Fruit fly (Drosophila melanogaster): ENCODE results near the gene Gr10a.

Gene Gr10a

dm6 chrX:11384023-11384444 lies 33.2 kb downstream of the Gr10a start (continued):
- TF ChIP-seq Usf (GFP tag; optimal IDR thresholded peaks at IDR 0.05): no peak
- peak; percentile 40 for TF ChIP-seq maf-S (GFP tag; optimal IDR thresholded peaks at IDR 0.05)
- TF ChIP-seq gsb-n (tag; optimal IDR thresholded peaks at IDR 0.05): no peak
- TF ChIP-seq disco-r (GFP tag; optimal IDR thresholded peaks at IDR 0.05): no peak
- no peak for TF ChIP-seq HmgD (GFP tag; optimal IDR thresholded peaks at IDR 0.05)
- no peak for TF ChIP-seq CG16813 (GFP tag; IDR thresholded peaks at IDR 0.05; ENCODE audit: partially characterized antibody)
- peak; percentile 51 for TF ChIP-seq CG12391 (tag; optimal IDR thresholded peaks at IDR 0.05)
- peak; percentile 67 for TF ChIP-seq CG13624 (GFP tag; optimal IDR thresholded peaks at IDR 0.05)
- peak; percentile 2 for TF ChIP-seq D19A (tag; optimal IDR thresholded peaks at IDR 0.05)
- TF ChIP-seq peb (GFP tag; IDR thresholded peaks at IDR 0.05): no peak
- TF ChIP-seq CG6689 (GFP tag; IDR thresholded peaks at IDR 0.05): peak; percentile 66
- no peak for TF ChIP-seq BEAF-32 (GFP tag; optimal IDR thresholded peaks at IDR 0.05)
- TF ChIP-seq CG10321 (GFP tag; IDR thresholded peaks at IDR 0.05): peak; percentile 47; the same call in 1 of the 2 replicates
- TF ChIP-seq hb (GFP tag; IDR thresholded peaks at IDR 0.05; ENCODE audit: partially characterized antibody): 0 out of 3 replicates have a peak, but pooled peaks have one; percentile 26
- TF ChIP-seq emc (GFP tag; optimal IDR thresholded peaks at IDR 0.05): no peak
- peak; percentile 13 for TF ChIP-seq CG3995 (GFP tag; optimal IDR thresholded peaks at IDR 0.05)
- peak; percentile 2 for TF ChIP-seq NK7.1 (GFP tag; optimal IDR thresholded peaks at IDR 0.05)
- peak; percentile 38 for TF ChIP-seq Fer2 (tag; optimal IDR thresholded peaks at IDR 0.05)
- no peak for TF ChIP-seq bsh (GFP tag; optimal IDR thresholded peaks at IDR 0.05)
- TF ChIP-seq CG13123 (GFP tag; optimal IDR thresholded peaks at IDR 0.05): no peak
- peak; percentile 54 for TF ChIP-seq nmo (GFP tag; optimal IDR thresholded peaks at IDR 0.05)
- TF ChIP-seq Asciz (GFP tag; optimal IDR thresholded peaks at IDR 0.05): peak; percentile 16
- peak; percentile 22 for TF ChIP-seq Jarid2 (GFP tag; optimal IDR thresholded peaks at IDR 0.05)
- peak; percentile 75 for TF ChIP-seq CG9817 (tag; optimal IDR thresholded peaks at IDR 0.05)
- no peak for TF ChIP-seq CG17802 (tag; optimal IDR thresholded peaks at IDR 0.05)
- TF ChIP-seq her (GFP tag; optimal IDR thresholded peaks at IDR 0.05): no peak
- TF ChIP-seq ci (GFP tag; IDR thresholded peaks at IDR 0.05): peak; percentile 77
- peak; percentile 90 for TF ChIP-seq CG32532 (GFP tag; IDR thresholded peaks at IDR 0.05)
- peak; percentile 86 for TF ChIP-seq CG11456 (GFP tag; IDR thresholded peaks at IDR 0.05)
- TF ChIP-seq Awh (GFP tag; IDR thresholded peaks at IDR 0.05): peak; percentile 49; the same call in 1 of the 2 replicates
- no peak for TF ChIP-seq fd64A (GFP tag; optimal IDR thresholded peaks at IDR 0.05)
- no peak for TF ChIP-seq run (tag; optimal IDR thresholded peaks at IDR 0.05)
- no peak for TF ChIP-seq prd (optimal IDR thresholded peaks at IDR 0.05)
- TF ChIP-seq prd (GFP tag; IDR thresholded peaks at IDR 0.05): peak; percentile 84
- peak; percentile 72 for TF ChIP-seq CG3847 (GFP tag; IDR thresholded peaks at IDR 0.05)
- TF ChIP-seq Neu2 (GFP tag; optimal IDR thresholded peaks at IDR 0.05; ENCODE audit: borderline replicate concordance): no peak
- no peak for TF ChIP-seq en (GFP tag; optimal IDR thresholded peaks at IDR 0.05)
- no peak for TF ChIP-seq Doc2 (GFP tag; IDR thresholded peaks at IDR 0.05)
- peak; percentile 78 for TF ChIP-seq sisA (GFP tag; IDR thresholded peaks at IDR 0.05)
- TF ChIP-seq seq (GFP tag; IDR thresholded peaks at IDR 0.05): peak; percentile 75
- TF ChIP-seq CG33213 (GFP tag; optimal IDR thresholded peaks at IDR 0.05): no peak
- TF ChIP-seq sim (GFP tag; IDR thresholded peaks at IDR 0.05): no peak
- no peak for TF ChIP-seq chinmo (GFP tag; IDR thresholded peaks at IDR 0.05; ENCODE audit: partially characterized antibody)
- TF ChIP-seq Sry-β (GFP tag; optimal IDR thresholded peaks at IDR 0.05): no peak
- peak; percentile 58 for TF ChIP-seq B-H2 (GFP tag; optimal IDR thresholded peaks at IDR 0.05)
- TF ChIP-seq Rx (GFP tag; IDR thresholded peaks at IDR 0.05): peak; percentile 52; the same call in 1 of the 2 replicates
- peak; percentile 68 for TF ChIP-seq CG10147 (GFP tag; optimal IDR thresholded peaks at IDR 0.05)
- no peak for TF ChIP-seq vnd (GFP tag; IDR thresholded peaks at IDR 0.05; ENCODE audit: partially characterized antibody)
- TF ChIP-seq CG12744 (GFP tag; optimal IDR thresholded peaks at IDR 0.05): peak; percentile 1
- TF ChIP-seq Pdp1 (GFP tag; optimal IDR thresholded peaks at IDR 0.05): peak; percentile 65 to 74
- TF ChIP-seq Hmx (GFP tag; optimal IDR thresholded peaks at IDR 0.05): no peak
